Fruit fly (Drosophila melanogaster): ENCODE measurements around the gene eg.

eg gene

dm6 chr3L:21808003-21808530 lies 436 bp upstream of the eg start (continued):
- TF ChIP-seq CG5180 (GFP tag; optimal IDR thresholded peaks at IDR 0.05), result peak; percentile 98

DNA sequence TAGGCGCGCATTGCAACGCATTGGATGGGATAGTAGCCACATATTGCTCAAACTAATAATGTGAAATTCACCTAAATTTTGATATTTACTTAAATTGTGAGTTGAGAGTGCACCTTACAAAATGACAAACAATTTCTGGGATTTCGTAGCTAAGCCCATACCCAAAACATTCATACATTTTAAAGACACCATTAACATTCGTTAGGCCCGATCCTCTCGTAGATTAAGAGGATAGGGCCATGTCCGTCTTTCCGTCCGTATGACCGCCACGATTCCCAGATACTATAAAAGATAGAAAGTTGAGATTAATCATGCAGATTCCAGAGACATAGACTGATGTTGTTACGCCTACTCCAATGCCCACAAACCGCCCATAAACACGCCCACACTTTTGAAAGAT lies 5.1 kb downstream of the eg start, which contains the start of gene CG43895:
Gene CG43895 (minus strand): TSS at position 101 of the 400 bp plus-strand sequence.
- no peak for TF ChIP-seq al (GFP tag; IDR thresholded peaks at IDR 0.05)
- no peak for TF ChIP-seq HLH3B (GFP tag; IDR thresholded peaks at IDR 0.05)
- no peak for TF ChIP-seq CG11085 (GFP tag; IDR thresholded peaks at IDR 0.05)
- no peak for TF ChIP-seq CG3726 (GFP tag; IDR thresholded peaks at IDR 0.05)
- TF ChIP-seq dimm (GFP tag; IDR thresholded peaks at IDR 0.05), result no peak
- TF ChIP-seq CrebB (tag; optimal IDR thresholded peaks at IDR 0.05), result no peak
- TF ChIP-seq CG6854 (GFP tag; optimal IDR thresholded peaks at IDR 0.05), result no peak
- no peak for TF ChIP-seq tup (GFP tag; optimal IDR thresholded peaks at IDR 0.05)
- no peak for TF ChIP-seq Dfd (GFP tag; optimal IDR thresholded peaks at IDR 0.05)
- TF ChIP-seq ara (GFP tag; IDR thresholded peaks at IDR 0.05), result no peak
- no peak for TF ChIP-seq CG3281 (GFP tag; optimal IDR thresholded peaks at IDR 0.05)
- no peak for TF ChIP-seq mam (GFP tag; optimal IDR thresholded peaks at IDR 0.05)
- TF ChIP-seq Deaf1 (tag; optimal IDR thresholded peaks at IDR 0.05), result no peak
- no peak for TF ChIP-seq nau (GFP tag; optimal IDR thresholded peaks at IDR 0.05)

DNA sequence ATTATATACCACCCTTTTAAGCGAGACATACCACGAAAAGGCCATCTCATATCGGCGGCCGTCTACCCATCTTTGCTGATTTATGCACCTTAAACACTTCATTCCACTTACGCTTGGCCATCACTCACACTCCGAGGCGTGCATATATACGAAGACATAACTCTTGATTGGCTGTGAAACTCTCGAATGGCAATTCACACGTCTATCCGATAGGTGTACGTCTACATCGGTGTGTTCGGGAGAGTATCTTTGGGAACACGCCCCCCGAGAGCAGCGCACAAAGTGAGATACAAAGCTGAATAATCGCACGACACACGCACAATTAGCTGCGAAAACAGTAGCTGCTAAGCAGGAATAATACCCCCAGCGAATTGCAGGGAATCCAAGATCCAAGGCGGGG lies 10.2 kb downstream of the eg start:
- TF ChIP-seq HHEX (GFP tag; optimal IDR thresholded peaks at IDR 0.05) (no peak), Nf-YB (GFP tag; optimal IDR thresholded peaks at IDR 0.05) (peak; percentile 91), Nf-YC (tag; optimal IDR thresholded peaks at IDR 0.05) (peak; percentile 85)

- no peak for TF ChIP-seq CG2129 (GFP tag; IDR thresholded peaks at IDR 0.05; ENCODE audit: partially characterized antibody)
- TF ChIP-seq CG8281 (tag; optimal IDR thresholded peaks at IDR 0.05), result peak; percentile 93
- 0 out of 2 replicates have a peak, but pooled peaks have one; percentile 11 for TF ChIP-seq CG16779 (GFP tag; IDR thresholded peaks at IDR 0.05)
- TF ChIP-seq sens (GFP tag), result peak; percentile 12
Measured at dm6 chr3L:21819497-21819896, 11.0 kb downstream of the eg start.

DNA sequence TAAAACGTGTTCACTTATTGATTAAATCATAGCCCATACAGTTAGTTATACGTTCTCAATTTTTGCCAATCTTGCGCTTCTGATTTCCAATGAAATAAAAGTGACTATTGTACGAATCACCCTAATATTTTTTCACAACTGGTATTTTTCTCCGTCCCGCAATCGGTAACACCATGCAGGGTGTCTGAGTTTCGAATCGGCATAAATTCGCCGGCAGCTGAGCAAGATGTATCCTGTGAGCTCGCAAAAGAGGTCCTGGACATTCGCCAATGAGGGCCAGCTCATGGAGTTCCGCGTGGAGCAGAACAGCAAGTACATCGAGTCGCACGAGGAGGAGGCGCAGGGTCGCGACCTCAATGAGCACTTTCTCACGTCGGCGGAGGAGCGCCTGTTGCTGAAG lies 13.3 kb downstream of the eg start, which contains the start of gene CycH:
Gene CycH (plus strand): TSS at position 218 of the 400 bp plus-strand sequence.
- no peak for TF ChIP-seq unpg (GFP tag; optimal IDR thresholded peaks at IDR 0.05)
- TF ChIP-seq CG8924 (tag; optimal IDR thresholded peaks at IDR 0.05), result peak; percentile 38
- no peak for TF ChIP-seq pros (GFP tag; optimal IDR thresholded peaks at IDR 0.05)
- TF ChIP-seq CG10366 (GFP tag; IDR thresholded peaks at IDR 0.05), result peak; percentile 32; the same call in 1 of the 2 replicates
- TF ChIP-seq CG6272 (GFP tag; IDR thresholded peaks at IDR 0.05), result no peak
- no peak for TF ChIP-seq jumu (GFP tag; optimal IDR thresholded peaks at IDR 0.05)
- TF ChIP-seq NC2β (GFP tag; optimal IDR thresholded peaks at IDR 0.05), result no peak
- peak; percentile 84 for TF ChIP-seq scrt (GFP tag; optimal IDR thresholded peaks at IDR 0.05)
- TF ChIP-seq Abd-B (GFP tag; optimal IDR thresholded peaks at IDR 0.05), result no peak
- TF ChIP-seq Camta (GFP tag; optimal IDR thresholded peaks at IDR 0.05), result peak; percentile 21
- TF ChIP-seq klu (GFP tag; IDR thresholded peaks at IDR 0.05), result no peak
- TF ChIP-seq CG1024 (GFP tag; IDR thresholded peaks at IDR 0.05), result 0 out of 2 replicates have a peak, but pooled peaks have one; percentile 41
- TF ChIP-seq ems (GFP tag; optimal IDR thresholded peaks at IDR 0.05), result peak; percentile 32
- TF ChIP-seq B-H2 (GFP tag; optimal IDR thresholded peaks at IDR 0.05), result no peak
- TF ChIP-seq lbe (GFP tag; optimal IDR thresholded peaks at IDR 0.05), result no peak
- peak; percentile 36 for TF ChIP-seq CG9817 (tag; optimal IDR thresholded peaks at IDR 0.05)
- no peak for TF ChIP-seq dm (GFP tag; optimal IDR thresholded peaks at IDR 0.05)
- peak; percentile 13 to 37 for TF ChIP-seq chif (GFP tag; optimal IDR thresholded peaks at IDR 0.05)
- peak; percentile 7 for TF ChIP-seq gsb-n (tag; optimal IDR thresholded peaks at IDR 0.05)
- peak; percentile 33; the same call in 1 of the 2 replicates for TF ChIP-seq Bgb (GFP tag; IDR thresholded peaks at IDR 0.05; ENCODE audit: partially characterized antibody)
- peak; percentile 28; the same call in 1 of the 2 replicates for TF ChIP-seq Drgx (GFP tag; IDR thresholded peaks at IDR 0.05)
- TF ChIP-seq gfzf (GFP tag; optimal IDR thresholded peaks at IDR 0.05), result peak; percentile 79
- TF ChIP-seq Ravus (GFP tag; IDR thresholded peaks at IDR 0.05), result no peak

All from whole organism, embryonic.